Worm (Caenorhabditis elegans) whole organism, L2 larva: ENCODE measurements around the gene C46F4.3.

ENCODE experiments used
- C34F6.9 ChIP-seq: fragments of 150-350 bp; optimal IDR thresholded peaks from 2 replicates; lab custom pipeline; 2014; ENCODE audit warnings: missing biosample characterization, missing genetic modification characterization
- F13H6.1 ChIP-seq: sonication (generic microtip); optimal IDR thresholded peaks from 2 replicates; lab custom pipeline; 2016; ENCODE audit warnings: missing genetic modification characterization, missing compliant biosample characterization
- R02D3.7 ChIP-seq: fragments of 150-350 bp; optimal IDR thresholded peaks from 2 replicates; lab custom pipeline; 2014; ENCODE audit warnings: missing biosample characterization, missing genetic modification characterization
- ama-1 ChIP-seq: fragments of 150-350 bp; optimal IDR thresholded peaks from 2 replicates; lab custom pipeline; 2018; ENCODE audit warnings: inconsistent platforms
- nhr-237 ChIP-seq: fragments of 150-350 bp; optimal IDR thresholded peaks from 2 replicates; lab custom pipeline; 2014; ENCODE audit warnings: missing biosample characterization, missing genetic modification characterization
- nhr-25 ChIP-seq: fragments of 150-350 bp; sonication (generic microtip); optimal IDR thresholded peaks from 3 replicates; lab custom pipeline; 2014; ENCODE audit warnings: missing biosample characterization, missing genetic modification characterization
- nhr-77 ChIP-seq: fragments of 150-350 bp; optimal IDR thresholded peaks from 2 replicates; lab custom pipeline; 2014; ENCODE audit warnings: missing biosample characterization, missing genetic modification characterization
- skn-1 ChIP-seq: sonication (generic microtip); optimal IDR thresholded peaks from 2 replicates; lab custom pipeline; 2017; ENCODE audit warnings: missing biosample characterization, missing genetic modification characterization
- unc-39 ChIP-seq: fragments of 150-350 bp; optimal IDR thresholded peaks from 2 replicates; lab custom pipeline; 2014; ENCODE audit warnings: missing biosample characterization, missing genetic modification characterization
- ztf-11 ChIP-seq: sonication (generic microtip); optimal IDR thresholded peaks from 2 replicates; lab custom pipeline; 2017; ENCODE audit warnings: missing biosample characterization, missing genetic modification characterization

DNA sequence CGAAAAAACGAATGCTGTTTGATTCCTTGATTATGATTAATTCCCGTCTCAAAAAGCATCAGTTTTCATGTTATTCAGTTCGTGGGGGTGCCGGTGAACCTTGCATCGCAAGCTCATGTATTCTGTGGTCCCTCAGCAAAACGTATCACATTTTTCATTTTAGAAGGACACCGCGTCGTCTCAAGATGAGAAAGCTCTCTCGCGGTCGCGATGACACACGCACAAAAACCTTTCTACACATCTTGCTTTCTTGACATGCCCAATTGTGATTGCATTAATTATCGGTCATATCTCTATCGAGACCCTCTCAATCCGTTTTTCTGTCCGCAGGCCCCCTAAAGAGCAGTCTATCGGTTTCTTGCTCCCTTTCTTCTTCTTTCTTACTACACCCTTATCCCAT, 20.6 kb downstream of the C46F4.3 start:
- TF ChIP-seq unc-39 (tag; lab: Kevin White, UChicago): no peak
- no peak for TF ChIP-seq ama-1
- no peak for TF ChIP-seq nhr-25
- TF ChIP-seq R02D3.7: no peak
- TF ChIP-seq nhr-77: no peak
- TF ChIP-seq C34F6.9: no peak
- no peak for TF ChIP-seq ztf-11
- TF ChIP-seq skn-1 (tag; lab: Kevin White, UChicago): no peak
- no peak for TF ChIP-seq F13H6.1 (tag; lab: Kevin White, UChicago)
- no peak for TF ChIP-seq nhr-237 (tag; lab: Kevin White, UChicago)
